Fruit fly (Drosophila melanogaster) whole organism, prepupa: Measurements from ENCODE around the gene Cyt-c1L.

ENCODE experiments used
- Blimp-1 ChIP-seq: fragments of 200-800 bp; sonication (Bioruptor generic); optimal IDR thresholded peaks from 3 replicates; lab custom pipeline; 2017; ENCODE audit warnings: missing biosample characterization, missing genetic modification characterization, mild to moderate bottlenecking, moderate library complexity, missing genetic modification reagents
- CG10631 ChIP-seq: fragments of 200-800 bp; sonication (Bioruptor generic); optimal IDR thresholded peaks from 2 replicates; lab custom pipeline; 2016; ENCODE audit warnings: missing biosample characterization, missing genetic modification characterization
- CG10669 ChIP-seq: fragments of 200-800 bp; sonication (Bioruptor generic); optimal IDR thresholded peaks from 3 replicates; lab custom pipeline; 2018; ENCODE audit warnings: missing biosample characterization, mild to moderate bottlenecking, missing genetic modification characterization, moderate library complexity
- CG11294 ChIP-seq: fragments of 200-800 bp; sonication (Bioruptor generic); IDR thresholded peaks from 2 replicates; pipeline ENCODE4 v1.3.6; 2022; ENCODE audit warnings: missing biosample characterization, missing genetic modification characterization
- CG11902 ChIP-seq: fragments of 200-800 bp; sonication (Bioruptor generic); optimal IDR thresholded peaks from 3 replicates; lab custom pipeline; 2016; ENCODE audit warnings: missing biosample characterization, missing genetic modification characterization
- CG15336 ChIP-seq: fragments of 200-800 bp; sonication (Bioruptor generic); IDR thresholded peaks from 2 replicates; pipeline ENCODE4 v1.3.6; 2022; ENCODE audit warnings: missing biosample characterization, missing genetic modification characterization
- CG32006 ChIP-seq: fragments of 200-800 bp; sonication (Bioruptor generic); optimal IDR thresholded peaks from 3 replicates; lab custom pipeline; 2017; ENCODE audit warnings: missing biosample characterization, mild to moderate bottlenecking, missing genetic modification characterization
- CG34406 ChIP-seq: fragments of 200-800 bp; sonication (Bioruptor generic); optimal IDR thresholded peaks from 3 replicates; lab custom pipeline; 2016; ENCODE audit warnings: missing biosample characterization, missing genetic modification characterization
- CG3919 ChIP-seq: fragments of 200-800 bp; sonication (Bioruptor generic); optimal IDR thresholded peaks from 3 replicates; lab custom pipeline; 2016; ENCODE audit warnings: missing biosample characterization, missing genetic modification characterization
- CG4318 ChIP-seq: fragments of 200-800 bp; sonication (Bioruptor generic); optimal IDR thresholded peaks from 3 replicates; lab custom pipeline; 2017; ENCODE audit warnings: missing biosample characterization, mild to moderate bottlenecking, missing genetic modification characterization
- CG6163 ChIP-seq: fragments of 200-800 bp; sonication (Bioruptor generic); IDR thresholded peaks from 3 replicates; pipeline ENCODE4 v1.3.6; 2022; ENCODE audit warnings: missing biosample characterization, missing genetic modification characterization
- CG6276 ChIP-seq: fragments of 200-800 bp; sonication (Bioruptor generic); optimal IDR thresholded peaks from 2 replicates; lab custom pipeline; 2017; ENCODE audit warnings: missing biosample characterization, mild to moderate bottlenecking, missing genetic modification characterization
- CG7368 ChIP-seq: fragments of 200-800 bp; sonication (Bioruptor generic); optimal IDR thresholded peaks from 3 replicates; lab custom pipeline; 2016; ENCODE audit warnings: missing biosample characterization, missing genetic modification characterization
- CG8119 ChIP-seq: fragments of 200-800 bp; sonication (Bioruptor generic); IDR thresholded peaks from 3 replicates; pipeline ENCODE4 v1.3.6; 2022; ENCODE audit warnings: missing biosample characterization, missing genetic modification characterization
- Eip78C ChIP-seq: fragments of 200-800 bp; sonication (Bioruptor generic); peaks from one replicate; lab custom pipeline; 2016; ENCODE audit warnings: missing biosample characterization, missing genetic modification characterization
- Ets21C ChIP-seq: fragments of 200-800 bp; sonication (Bioruptor generic); optimal IDR thresholded peaks from 3 replicates; lab custom pipeline; 2016; ENCODE audit warnings: missing biosample characterization, missing genetic modification characterization
- Ets96B ChIP-seq: fragments of 200-800 bp; optimal IDR thresholded peaks from 2 replicates; lab custom pipeline; 2019; ENCODE audit warnings: missing biosample characterization, mild to moderate bottlenecking, missing genetic modification characterization, moderate library complexity
- Gug ChIP-seq: fragments of 200-800 bp; sonication (Bioruptor generic); IDR thresholded peaks from 2 replicates; pipeline ENCODE4 v1.3.6; 2022; ENCODE audit warnings: missing biosample characterization, missing genetic modification characterization
- Hr39 ChIP-seq: fragments of 200-800 bp; sonication (Bioruptor generic); optimal IDR thresholded peaks from 2 replicates; lab custom pipeline; 2016; ENCODE audit warnings: missing biosample characterization, missing genetic modification characterization
- Hr4 ChIP-seq: fragments of 200-800 bp; sonication (Bioruptor generic); optimal IDR thresholded peaks from 3 replicates; lab custom pipeline; 2016; ENCODE audit warnings: missing biosample characterization, missing genetic modification characterization
- Lpt ChIP-seq: fragments of 200-800 bp; sonication (Bioruptor generic); optimal IDR thresholded peaks from 3 replicates; lab custom pipeline; 2016; ENCODE audit warnings: missing biosample characterization, missing genetic modification characterization
- Smox ChIP-seq: fragments of 200-800 bp; sonication (Bioruptor generic); optimal IDR thresholded peaks from 3 replicates; lab custom pipeline; 2016; ENCODE audit warnings: missing biosample characterization, missing genetic modification characterization
- Sox15 ChIP-seq: fragments of 200-800 bp; sonication (Bioruptor generic); optimal IDR thresholded peaks from 3 replicates; lab custom pipeline; 2016; ENCODE audit warnings: missing biosample characterization, missing genetic modification characterization
- cyc ChIP-seq: fragments of 200-800 bp; sonication (Bioruptor generic); optimal IDR thresholded peaks from 3 replicates; lab custom pipeline; 2016; ENCODE audit warnings: missing biosample characterization, missing genetic modification characterization
- dsx ChIP-seq: fragments of 200-800 bp; optimal IDR thresholded peaks from 3 replicates; lab custom pipeline; 2019; ENCODE audit warnings: missing biosample characterization, mild to moderate bottlenecking, missing genetic modification characterization, moderate library complexity; ENCODE audit not compliant: poor library complexity, severe bottlenecking
- eg ChIP-seq: fragments of 200-800 bp; sonication (Bioruptor generic); IDR thresholded peaks from 3 replicates; pipeline ENCODE4 v1.3.6; 2022; ENCODE audit warnings: missing biosample characterization, missing genetic modification characterization
- esn ChIP-seq: fragments of 200-800 bp; sonication (Bioruptor generic); optimal IDR thresholded peaks from 2 replicates; lab custom pipeline; 2016; ENCODE audit warnings: missing biosample characterization, mild to moderate bottlenecking, missing genetic modification characterization, moderate library complexity
- fd59A ChIP-seq: fragments of 200-800 bp; sonication (Bioruptor generic); optimal IDR thresholded peaks from 2 replicates; lab custom pipeline; 2017; ENCODE audit warnings: missing biosample characterization, mild to moderate bottlenecking, missing genetic modification characterization, missing genetic modification reagents
- fd85E ChIP-seq: fragments of 200-800 bp; sonication (Bioruptor generic); optimal IDR thresholded peaks from 3 replicates; lab custom pipeline; 2016; ENCODE audit warnings: missing biosample characterization, missing genetic modification characterization
- fkh ChIP-seq: fragments of 200-800 bp; sonication (Bioruptor generic); optimal IDR thresholded peaks from 3 replicates; lab custom pipeline; 2017; ENCODE audit warnings: missing biosample characterization, mild to moderate bottlenecking, missing genetic modification characterization, moderate library complexity
- ss ChIP-seq, 2 experiments: fragments of 200-800 bp; sonication (Bioruptor generic); optimal IDR thresholded peaks; 2 replicates in 1 of 2; 3 replicates in 1 of 2; lab custom pipeline; 2017 to 2018; ENCODE audit warnings: mild to moderate bottlenecking in 2 of 2, missing biosample characterization in 2 of 2, missing genetic modification characterization in 2 of 2, moderate library complexity in 1 of 2
- topi ChIP-seq: fragments of 200-800 bp; sonication (Bioruptor generic); optimal IDR thresholded peaks from 3 replicates; lab custom pipeline; 2016; ENCODE audit warnings: missing biosample characterization, missing genetic modification characterization
- vri ChIP-seq: fragments of 200-800 bp; sonication (Bioruptor generic); optimal IDR thresholded peaks from 3 replicates; lab custom pipeline; 2016; ENCODE audit warnings: missing biosample characterization, mild to moderate bottlenecking, missing genetic modification characterization

Gene Cyt-c1L

dm6 chr3R:29229958-29230357 lies 26.0 kb upstream of the Cyt-c1L start:
- TF ChIP-seq CG3919 (no peak), vri (GFP tag; lab: Kevin White, UChicago) (peak; percentile 20)

- TF ChIP-seq CG11902 (GFP tag; lab: Kevin White, UChicago) (no peak), fkh (peak; percentile 26), Blimp-1 (peak; percentile 73)
These were observed 25.0 kb upstream of the Cyt-c1L start, which contains the start of gene Usp1 for dm6 chr3R:29228745-29229448. TSS of gene Usp1 (plus strand) at chr3R:29229161.

dm6 chr3R:29227675-29228211 lies 23.8 kb upstream of the Cyt-c1L start, which contains the start of gene CG14507:
TSS of gene CG14507 (minus strand) at chr3R:29227725.
- TF ChIP-seq Gug (GFP tag; lab: Robert Waterston, UW) (no peak), Lpt (GFP tag; lab: Kevin White, UChicago) (no peak), Hr39 (no peak), eg (peak; percentile 25; the same call in 1 of the 3 replicates), CG8119 (GFP tag; lab: Robert Waterston, UW) (peak; percentile 69), Ets96B (tag; lab: Kevin White, UChicago) (no peak), CG15336 (GFP tag; lab: Robert Waterston, UW) (peak; percentile 74)
- TF ChIP-seq, all 60 proteins: peak for 3

- TF ChIP-seq fkh = peak; percentile 44
- TF ChIP-seq fd85E (GFP tag; lab: Kevin White, UChicago) = no peak
- no peak for TF ChIP-seq CG4318
- no peak for TF ChIP-seq Sox15 (GFP tag; lab: Kevin White, UChicago)
- TF ChIP-seq CG15336 (GFP tag; lab: Robert Waterston, UW) = no peak
- TF ChIP-seq Smox (GFP tag; lab: Kevin White, UChicago) = no peak
- TF ChIP-seq CG8119 (GFP tag; lab: Robert Waterston, UW) = no peak
- no peak for TF ChIP-seq CG6163 (GFP tag; lab: Robert Waterston, UW)
- TF ChIP-seq CG6276 (GFP tag; lab: Kevin White, UChicago) = no peak
- no peak for TF ChIP-seq CG11902 (GFP tag; lab: Kevin White, UChicago)
- TF ChIP-seq Eip78C = peak; percentile 48
- no peak for TF ChIP-seq CG10631 (GFP tag; lab: Kevin White, UChicago)
- no peak for TF ChIP-seq CG32006 (GFP tag; lab: Kevin White, UChicago)
- TF ChIP-seq topi (GFP tag; lab: Kevin White, UChicago) = no peak
- no peak for TF ChIP-seq CG7368 (GFP tag; lab: Kevin White, UChicago)
- TF ChIP-seq cyc (GFP tag; lab: Kevin White, UChicago) = no peak
- no peak for TF ChIP-seq fd59A (GFP tag; lab: Kevin White, UChicago)
- no peak for TF ChIP-seq CG34406
- TF ChIP-seq vri (GFP tag; lab: Kevin White, UChicago) = peak; percentile 10
- TF ChIP-seq esn (GFP tag; lab: Kevin White, UChicago) = peak; percentile 6
- no peak for TF ChIP-seq CG11294 (GFP tag; lab: Robert Waterston, UW)
- TF ChIP-seq Ets21C (GFP tag; lab: Kevin White, UChicago) = no peak
These were observed 19.2 kb upstream of the Cyt-c1L start, which contains the start of the genes Cisd2 and Brd8 for dm6 chr3R:29222891-29223842. TSS of gene Cisd2 (minus strand) at chr3R:29223428. TSS of gene Brd8 (plus strand) at chr3R:29223485.

- TF ChIP-seq dsx (GFP tag; lab: Kevin White, UChicago) (no peak), Ets21C (GFP tag; lab: Kevin White, UChicago) (no peak), CG10631 (GFP tag; lab: Kevin White, UChicago) (no peak), fd85E (GFP tag; lab: Kevin White, UChicago) (no peak), ss (GFP tag; optimal IDR thresholded peaks at IDR 0.05; lab: Kevin White, UChicago) (no peak), CG6276 (GFP tag; lab: Kevin White, UChicago) (no peak), Hr4 (no peak), CG8119 (GFP tag; lab: Robert Waterston, UW) (no peak), Blimp-1 (no peak), Smox (GFP tag; lab: Kevin White, UChicago) (no peak), cyc (GFP tag; lab: Kevin White, UChicago) (no peak), CG15336 (GFP tag; lab: Robert Waterston, UW) (no peak), CG10669 (GFP tag; lab: Kevin White, UChicago) (no peak)
These were observed 17.2 kb upstream of the Cyt-c1L start for dm6 chr3R:29221168-29221567.
